Worm (Caenorhabditis elegans) whole organism, L4 larva: ENCODE results near the gene lbp-7.

Experiments
- D1046.2 ChIP-seq: fragments of 200-800 bp; sonication (Bioruptor generic); IDR thresholded peaks from 2 replicates; pipeline ENCODE4 v1.3.6; 2022; ENCODE audit warnings: missing genetic modification characterization, missing compliant biosample characterization
- F10B5.3 ChIP-seq: sonication (generic microtip); optimal IDR thresholded peaks from 2 replicates; lab custom pipeline; 2016; ENCODE audit warnings: mild to moderate bottlenecking, missing genetic modification characterization, missing compliant biosample characterization
- F26F4.8 ChIP-seq: fragments of 200-800 bp; sonication (Bioruptor generic); conservative IDR thresholded peaks from 2 replicates; pipeline ENCODE4 v1.3.6; 2022; ENCODE audit warnings: missing genetic modification characterization, missing compliant biosample characterization
- F44E2.7 ChIP-seq: fragments of 200-800 bp; sonication (Bioruptor generic); IDR thresholded peaks from 2 replicates; pipeline ENCODE4 v2.1.2; 2022; ENCODE audit warnings: missing genetic modification characterization, missing compliant biosample characterization
- F49E8.2 ChIP-seq: sonication (generic microtip); optimal IDR thresholded peaks from 2 replicates; lab custom pipeline; 2016; ENCODE audit warnings: missing compliant biosample characterization, mild to moderate bottlenecking, missing genetic modification characterization, borderline replicate concordance
- Y48G9A.11 ChIP-seq: fragments of 200-800 bp; sonication (Bioruptor generic); IDR thresholded peaks from 2 replicates; pipeline ENCODE4 v1.3.6; 2022; ENCODE audit warnings: missing genetic modification reagents, missing genetic modification characterization, missing compliant biosample characterization
- Y75B8A.6 ChIP-seq: fragments of 200-800 bp; sonication (Bioruptor generic); IDR thresholded peaks from 2 replicates; pipeline ENCODE4 v1.3.6; 2022; ENCODE audit warnings: missing genetic modification reagents, missing genetic modification characterization, missing compliant biosample characterization
- aha-1 ChIP-seq: fragments of 150-350 bp; peaks from one replicate; lab custom pipeline; 2014; ENCODE audit warnings: missing biosample characterization, missing genetic modification characterization
- aly-2 ChIP-seq: sonication (generic microtip); optimal IDR thresholded peaks from 2 replicates; lab custom pipeline; 2018; ENCODE audit warnings: missing biosample characterization, missing genetic modification characterization
- ceh-20 ChIP-seq: fragments of 200-800 bp; sonication (Bioruptor generic); IDR thresholded peaks from 2 replicates; pipeline ENCODE4 v1.3.6; 2022; ENCODE audit warnings: missing genetic modification reagents, missing genetic modification characterization, missing compliant biosample characterization
- ceh-28 ChIP-seq: fragments of 150-350 bp; optimal IDR thresholded peaks from 2 replicates; lab custom pipeline; 2014; ENCODE audit warnings: missing biosample characterization, missing genetic modification reagents, missing genetic modification characterization
- ceh-62 ChIP-seq: sonication (generic microtip); optimal IDR thresholded peaks from 2 replicates; lab custom pipeline; 2017; ENCODE audit warnings: missing biosample characterization, missing genetic modification characterization
- daf-16 ChIP-seq, 3 experiments: sonication (generic microtip); optimal IDR thresholded peaks; 2 replicates each; lab custom pipeline; 2016 to 2017; ENCODE audit warnings: missing genetic modification characterization in 3 of 3, missing genetic modification reagents in 3 of 3, mild to moderate bottlenecking in 2 of 3, missing compliant biosample characterization in 2 of 3, missing biosample characterization in 1 of 3, moderate library complexity in 1 of 3
- daf-8 ChIP-seq: fragments of 200-800 bp; sonication (Bioruptor generic); IDR thresholded peaks from 2 replicates; pipeline ENCODE4 v1.3.6; 2022; ENCODE audit warnings: missing genetic modification characterization, missing compliant biosample characterization
- dve-1 ChIP-seq: sonication (generic microtip); optimal IDR thresholded peaks from 2 replicates; lab custom pipeline; 2017; ENCODE audit warnings: antibody characterized with exemption, mild to moderate bottlenecking, missing genetic modification characterization, missing compliant biosample characterization; ENCODE audit not compliant: insufficient read depth
- hif-1 ChIP-seq, 2 experiments: sonication (generic microtip); optimal IDR thresholded peaks; 2 replicates each; lab custom pipeline; 2016 to 2017; ENCODE audit warnings: missing compliant biosample characterization in 2 of 2, missing genetic modification characterization in 2 of 2, missing genetic modification reagents in 2 of 2, missing genotype in 2 of 2, mild to moderate bottlenecking in 1 of 2
- hlh-11 ChIP-seq: fragments of 200-800 bp; sonication (Bioruptor generic); optimal IDR thresholded peaks from 2 replicates; lab custom pipeline; 2018; ENCODE audit warnings: mild to moderate bottlenecking, missing genetic modification characterization, missing compliant biosample characterization
- hmg-1.1 ChIP-seq: fragments of 200-800 bp; sonication (Bioruptor generic); IDR thresholded peaks from 2 replicates; pipeline ENCODE4 v1.3.6; 2022; ENCODE audit warnings: missing genetic modification reagents, missing genetic modification characterization, missing compliant biosample characterization
- jun-1 ChIP-seq: fragments of 150-350 bp; optimal IDR thresholded peaks from 2 replicates; lab custom pipeline; 2014; ENCODE audit warnings: missing biosample characterization, missing genetic modification reagents, missing genetic modification characterization
- lin-1 ChIP-seq: fragments of 200-800 bp; sonication (Bioruptor generic); IDR thresholded peaks from 2 replicates; pipeline ENCODE4 v1.3.6; 2022; ENCODE audit warnings: missing genetic modification reagents, missing genetic modification characterization, missing compliant biosample characterization
- lin-29 ChIP-seq: fragments of 200-800 bp; sonication (Bioruptor generic); IDR thresholded peaks from 2 replicates; pipeline ENCODE4 v1.3.6; 2022; ENCODE audit warnings: missing genetic modification reagents, missing genetic modification characterization, missing compliant biosample characterization
- madf-5 ChIP-seq, 2 experiments: fragments of 200-800 bp; sonication (Bioruptor generic); IDR thresholded peaks; 2 replicates each; pipeline ENCODE4 v1.3.6; 2022; ENCODE audit warnings: missing compliant biosample characterization in 2 of 2, missing genetic modification characterization in 2 of 2
- madf-9 ChIP-seq: fragments of 200-800 bp; sonication (Bioruptor generic); conservative IDR thresholded peaks from 2 replicates; pipeline ENCODE4 v1.3.6; 2022; ENCODE audit warnings: missing genetic modification reagents, missing genetic modification characterization, missing compliant biosample characterization
- mes-2 ChIP-seq: sonication (generic microtip); optimal IDR thresholded peaks from 2 replicates; lab custom pipeline; 2016; ENCODE audit warnings: missing genotype, mild to moderate bottlenecking, missing genetic modification characterization, missing compliant biosample characterization; ENCODE audit not compliant: poor library complexity, severe bottlenecking
- mxl-3 ChIP-seq: fragments of 200-800 bp; sonication (Bioruptor generic); optimal IDR thresholded peaks from 2 replicates; lab custom pipeline; 2018; ENCODE audit warnings: mild to moderate bottlenecking, missing genetic modification characterization, missing compliant biosample characterization
- nhr-102 ChIP-seq: sonication (generic microtip); optimal IDR thresholded peaks from 2 replicates; lab custom pipeline; 2016; ENCODE audit warnings: mild to moderate bottlenecking, missing genetic modification characterization, moderate library complexity, missing compliant biosample characterization
- nhr-11 ChIP-seq: fragments of 150-350 bp; optimal IDR thresholded peaks from 2 replicates; lab custom pipeline; 2014; ENCODE audit warnings: missing biosample characterization, missing genetic modification characterization
- nhr-111 ChIP-seq: fragments of 200-800 bp; sonication (Bioruptor generic); optimal IDR thresholded peaks from 2 replicates; lab custom pipeline; 2018; ENCODE audit warnings: mild to moderate bottlenecking, missing genetic modification characterization, missing compliant biosample characterization
- nhr-28 ChIP-seq: fragments of 150-350 bp; optimal IDR thresholded peaks from 2 replicates; lab custom pipeline; 2014; ENCODE audit warnings: missing biosample characterization, missing genetic modification characterization
- nhr-41 ChIP-seq: fragments of 200-800 bp; sonication (Bioruptor generic); IDR thresholded peaks from 2 replicates; pipeline ENCODE4 v1.3.6; 2022; ENCODE audit warnings: missing genetic modification reagents, missing genetic modification characterization, missing compliant biosample characterization
- nhr-48 ChIP-seq: sonication (generic microtip); optimal IDR thresholded peaks from 2 replicates; lab custom pipeline; 2016; ENCODE audit warnings: mild to moderate bottlenecking, missing genetic modification characterization, missing compliant biosample characterization
- nhr-6 ChIP-seq: fragments of 150-350 bp; optimal IDR thresholded peaks from 2 replicates; lab custom pipeline; 2014; ENCODE audit warnings: missing biosample characterization, missing genetic modification characterization
- nhr-77 ChIP-seq: fragments of 150-350 bp; optimal IDR thresholded peaks from 2 replicates; lab custom pipeline; 2014; ENCODE audit warnings: missing biosample characterization, missing genetic modification characterization
- php-3 ChIP-seq: fragments of 200-800 bp; sonication (Bioruptor generic); IDR thresholded peaks from 2 replicates; pipeline ENCODE4 v1.3.6; 2022; ENCODE audit warnings: missing genetic modification reagents, missing genetic modification characterization, missing compliant biosample characterization
- rbr-2 ChIP-seq: sonication (generic microtip); optimal IDR thresholded peaks from 2 replicates; lab custom pipeline; 2016; ENCODE audit warnings: missing genotype, missing genetic modification characterization, missing compliant biosample characterization
- saeg-2 ChIP-seq: fragments of 200-800 bp; sonication (Bioruptor generic); IDR thresholded peaks from 2 replicates; pipeline ENCODE4 v1.3.6; 2022; ENCODE audit warnings: missing genetic modification reagents, missing genetic modification characterization, missing compliant biosample characterization
- tag-97 ChIP-seq: fragments of 200-800 bp; sonication (Bioruptor generic); IDR thresholded peaks from 2 replicates; pipeline ENCODE4 v1.3.6; 2022; ENCODE audit warnings: missing genetic modification characterization, missing compliant biosample characterization
- tra-1 ChIP-seq: fragments of 200-800 bp; sonication (Bioruptor generic); IDR thresholded peaks from 2 replicates; pipeline ENCODE4 v1.3.6; 2022; ENCODE audit warnings: missing genetic modification reagents, missing genetic modification characterization, missing compliant biosample characterization
- unc-62 ChIP-seq, 3 experiments: fragments of 150-350 bp in 1 of 3; sonication (generic microtip); optimal IDR thresholded peaks in 2 of 3; peaks in 1 of 3; 1 replicate in 1 of 3; 2 replicates in 2 of 3; lab custom pipeline; 2014 to 2017; ENCODE audit warnings: missing biosample characterization in 3 of 3, missing genetic modification characterization in 3 of 3, missing genetic modification reagents in 3 of 3, missing genotype in 1 of 3
- vab-7 ChIP-seq: fragments of 200-800 bp; sonication (Bioruptor generic); IDR thresholded peaks from 2 replicates; pipeline ENCODE4 v1.3.6; 2022; ENCODE audit warnings: missing genetic modification reagents, missing genetic modification characterization, missing compliant biosample characterization
- zip-2 ChIP-seq: fragments of 150-350 bp; optimal IDR thresholded peaks from 2 replicates; lab custom pipeline; 2014; ENCODE audit warnings: missing biosample characterization, missing genetic modification characterization
- ztf-11 ChIP-seq: fragments of 150-350 bp; optimal IDR thresholded peaks from 2 replicates; lab custom pipeline; 2014; ENCODE audit warnings: missing biosample characterization, missing genetic modification characterization

Gene lbp-7

DNA sequence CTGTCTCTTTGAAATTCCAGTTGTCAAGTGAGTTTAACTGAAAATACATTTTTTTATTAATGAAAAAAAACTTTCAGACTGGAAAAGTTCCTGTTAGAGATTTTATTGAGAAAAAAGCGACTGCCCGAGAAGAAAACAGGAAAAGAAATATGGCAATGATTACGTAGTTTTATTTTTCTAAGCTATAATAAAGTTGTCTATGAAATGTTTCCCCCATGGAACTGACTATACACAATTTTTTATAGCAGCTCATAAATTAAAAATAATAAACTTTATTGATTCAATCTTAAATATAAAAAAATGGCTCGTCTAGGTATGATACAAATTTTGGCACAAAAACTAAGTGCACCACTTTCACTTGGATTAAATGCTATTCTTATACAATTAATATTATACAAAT, 23.1 kb downstream of the lbp-7 start, which contains the start of gene C06B3.1:
C06B3.1 (plus strand) TSS at position 301 of the 400 bp plus-strand sequence.
- TF ChIP-seq zip-2 (tag; lab: Kevin White, UChicago) = no peak
- TF ChIP-seq dve-1 (tag; lab: Kevin White, UChicago) = no peak
- TF ChIP-seq ceh-62 (tag; lab: Kevin White, UChicago) = no peak
- TF ChIP-seq ceh-20 (GFP tag; lab: Robert Waterston, UW) = no peak
- TF ChIP-seq mes-2 (tag; lab: Kevin White, UChicago) = no peak
- no peak for TF ChIP-seq lin-29 (GFP tag; lab: Robert Waterston, UW)
- no peak for TF ChIP-seq daf-16 (GFP tag; optimal IDR thresholded peaks at IDR 0.05; lab: Kevin White, UChicago)
- no peak for TF ChIP-seq daf-16 (tag; optimal IDR thresholded peaks at IDR 0.05; lab: Kevin White, UChicago)
- TF ChIP-seq Y75B8A.6 = no peak
- no peak for TF ChIP-seq nhr-11 (tag; lab: Kevin White, UChicago)

DNA sequence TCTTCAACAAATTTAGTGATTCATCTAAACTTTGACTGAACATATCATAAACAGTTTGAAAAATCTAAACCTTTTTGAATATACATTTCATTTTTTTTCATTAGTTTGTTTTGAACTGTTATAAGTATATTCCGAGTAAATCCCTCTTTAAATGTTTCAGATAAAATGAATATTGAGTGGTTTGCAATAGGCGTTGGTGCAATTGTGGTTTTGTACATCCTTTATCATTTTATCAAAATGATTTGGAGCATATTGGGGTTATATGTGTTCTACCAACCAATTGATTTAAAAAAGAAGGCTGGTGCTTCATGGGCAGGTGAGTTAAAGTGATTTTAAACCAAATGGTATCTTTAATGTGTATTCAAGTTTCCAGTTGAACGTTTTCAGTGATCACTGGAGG, 25.1 kb downstream of the lbp-7 start, which contains the start of gene stdh-3:
stdh-3 (plus strand) TSS at position 166 of the 400 bp plus-strand sequence.
- TF ChIP-seq jun-1 = no peak
- peak in 1 of 2 experiments; percentile 93 for TF ChIP-seq unc-62 (GFP tag; optimal IDR thresholded peaks at IDR 0.05 in 1 of 2; lab: Kevin White, UChicago)
- no peak for TF ChIP-seq unc-62 (tag; optimal IDR thresholded peaks at IDR 0.05; lab: Kevin White, UChicago)
- TF ChIP-seq nhr-111 (GFP tag; lab: Kevin White, UChicago) = no peak

DNA sequence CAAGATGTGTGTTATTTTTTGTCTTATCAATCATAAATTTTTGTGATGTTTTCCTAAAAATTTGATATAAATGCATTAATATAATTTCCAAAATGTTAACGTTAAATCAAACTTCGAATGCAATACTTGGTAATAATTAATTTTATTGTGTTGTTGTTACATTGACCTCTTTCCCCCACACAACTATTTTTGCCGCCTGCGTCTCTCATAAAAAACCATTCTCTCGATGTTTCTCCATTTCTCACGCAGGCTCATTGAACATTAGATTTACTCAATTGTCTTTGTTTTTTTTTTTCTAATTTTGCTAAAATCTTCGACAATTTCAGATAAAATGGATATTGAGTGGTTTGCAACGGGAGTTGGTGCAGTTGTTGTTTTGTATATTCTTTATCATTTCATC, 26.8 kb downstream of the lbp-7 start, which contains the start of gene stdh-1:
stdh-1 (plus strand) TSS at position 327 of the 400 bp plus-strand sequence.
- TF ChIP-seq daf-16 (GFP tag; optimal IDR thresholded peaks at IDR 0.05; lab: Kevin White, UChicago) (no peak), daf-16 (tag; optimal IDR thresholded peaks at IDR 0.05; lab: Kevin White, UChicago) (peak; percentile 76), Y48G9A.11 (GFP tag; lab: Robert Waterston, UW) (no peak), nhr-6 (tag; lab: Kevin White, UChicago) (peak; percentile 9), hif-1 (tag; optimal IDR thresholded peaks at IDR 0.05; lab: Kevin White, UChicago) (peak in 1 of 2 experiments; percentile 30), F49E8.2 (tag; lab: Kevin White, UChicago) (no peak), ztf-11 (no peak), Y75B8A.6 (no peak), hlh-11 (peak; percentile 22), dve-1 (tag; lab: Kevin White, UChicago) (peak; percentile 8), hmg-1.1 (GFP tag; lab: Robert Waterston, UW) (no peak), php-3 (GFP tag; lab: Robert Waterston, UW) (peak; percentile 47; the same call in 1 of the 2 replicates), aha-1 (tag; lab: Kevin White, UChicago) (peak; percentile 20), nhr-28 (tag; lab: Kevin White, UChicago) (peak; percentile 24), lin-1 (GFP tag; lab: Robert Waterston, UW) (no peak)

DNA sequence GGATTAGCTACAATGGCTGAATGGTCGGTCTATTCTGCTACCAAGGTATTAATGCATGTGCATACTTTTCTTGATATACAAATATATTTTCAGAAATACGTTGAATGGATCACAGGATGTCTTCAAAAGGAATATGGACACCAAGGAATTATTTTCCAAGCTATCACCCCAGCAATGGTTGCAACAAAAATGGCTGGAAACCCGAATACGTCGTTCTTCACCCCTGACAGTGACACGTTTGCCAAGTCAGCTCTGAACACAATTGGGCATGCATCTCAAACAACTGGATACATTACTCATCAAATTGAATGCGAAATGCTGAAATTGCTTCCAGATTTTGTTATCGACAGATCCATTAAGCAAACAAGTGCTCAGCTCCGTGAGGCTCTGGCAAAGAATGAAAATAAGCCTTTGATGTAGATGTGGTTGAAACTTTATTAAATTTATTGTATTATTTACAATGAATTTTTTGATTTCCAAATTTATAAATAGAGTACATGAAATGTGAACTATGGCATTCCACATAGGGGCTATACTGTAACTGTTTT, 28.3 kb downstream of the lbp-7 start:
- TF ChIP-seq madf-5 (GFP tag; IDR thresholded peaks at IDR 0.05; lab: Robert Waterston, UW) (0 out of 4 replicates have a peak, but pooled peaks of 1 of the 2 experiments have one; percentile 52), nhr-77 (peak; percentile 89), F49E8.2 (tag; lab: Kevin White, UChicago) (no peak), hlh-11 (peak; percentile 70), nhr-48 (tag; lab: Kevin White, UChicago) (no peak), madf-9 (peak; percentile 34; the same call in 1 of the 2 replicates), nhr-41 (GFP tag; lab: Robert Waterston, UW) (peak; percentile 42; the same call in 1 of the 2 replicates), tra-1 (GFP tag; lab: Robert Waterston, UW) (peak; percentile 9; the same call in 1 of the 2 replicates), F44E2.7 (GFP tag; lab: Robert Waterston, UW) (no peak), ceh-62 (tag; lab: Kevin White, UChicago) (no peak), F26F4.8 (GFP tag; lab: Robert Waterston, UW) (no peak), tag-97 (GFP tag; lab: Robert Waterston, UW) (no peak), saeg-2 (GFP tag; lab: Robert Waterston, UW) (no peak), ceh-28 (tag; lab: Kevin White, UChicago) (no peak), daf-8 (no peak), mxl-3 (GFP tag; lab: Kevin White, UChicago) (peak; percentile 45), aly-2 (tag; lab: Kevin White, UChicago) (no peak), F10B5.3 (no peak), rbr-2 (no peak), lin-29 (GFP tag; lab: Robert Waterston, UW) (no peak), hmg-1.1 (GFP tag; lab: Robert Waterston, UW) (no peak; the same call in 1 of the 2 replicates), nhr-102 (peak; percentile 70), D1046.2 (GFP tag; lab: Robert Waterston, UW) (peak; percentile 79; the same call in 1 of the 2 replicates), vab-7 (GFP tag; lab: Robert Waterston, UW) (no peak)
